Fruit fly (Drosophila melanogaster): ENCODE data around the gene Kif19A.

Kif19A gene

dm6 chr3R:14125479-14126121 lies 7.3 kb upstream of the Kif19A start, which contains the start of the genes 140up and Polr2B (continued):
- TF ChIP-seq scrt (GFP tag; optimal IDR thresholded peaks at IDR 0.05) (peak; percentile 77), CG10267 (tag; optimal IDR thresholded peaks at IDR 0.05) (peak; percentile 100), her (GFP tag; optimal IDR thresholded peaks at IDR 0.05) (peak; percentile 38), Dbx (GFP tag; IDR thresholded peaks at IDR 0.05) (peak; percentile 97), Kr (GFP tag; optimal IDR thresholded peaks at IDR 0.05) (no peak), CG11456 (GFP tag; IDR thresholded peaks at IDR 0.05) (peak; percentile 94), ind (GFP tag; optimal IDR thresholded peaks at IDR 0.05) (peak; percentile 96), CG17359 (tag; optimal IDR thresholded peaks at IDR 0.05) (peak; percentile 93), pum (GFP tag; optimal IDR thresholded peaks at IDR 0.05) (peak; percentile 83), Eip74EF (GFP tag; optimal IDR thresholded peaks at IDR 0.05) (no peak), eyg (GFP tag; optimal IDR thresholded peaks at IDR 0.05) (peak; percentile 38), CG4820 (GFP tag; optimal IDR thresholded peaks at IDR 0.05) (peak; percentile 91), ci (GFP tag; IDR thresholded peaks at IDR 0.05) (peak; percentile 84), ato (GFP tag; IDR thresholded peaks at IDR 0.05; ENCODE audit: partially characterized antibody) (no peak), HLH54F (GFP tag; optimal IDR thresholded peaks at IDR 0.05) (peak; percentile 83), Dek (tag; optimal IDR thresholded peaks at IDR 0.05) (peak; percentile 90), pros (GFP tag; optimal IDR thresholded peaks at IDR 0.05) (no peak), slp2 (GFP tag; optimal IDR thresholded peaks at IDR 0.05) (peak; percentile 29), CG14667 (GFP tag; IDR thresholded peaks at IDR 0.05) (peak; percentile 86), CG5245 (GFP tag; optimal IDR thresholded peaks at IDR 0.05) (peak; percentile 83), sens (GFP tag) (peak; percentile 95), tgo (GFP tag; IDR thresholded peaks at IDR 0.05) (peak; percentile 95), lab (GFP tag; optimal IDR thresholded peaks at IDR 0.05) (peak; percentile 95), CG2116 (GFP tag; optimal IDR thresholded peaks at IDR 0.05) (peak; percentile 76), dpn (GFP tag; optimal IDR thresholded peaks at IDR 0.05) (peak; percentile 83 to 95), zfh2 (GFP tag; optimal IDR thresholded peaks at IDR 0.05) (peak; percentile 88), exex (tag; optimal IDR thresholded peaks at IDR 0.05) (peak; percentile 73), BtbVII (GFP tag; optimal IDR thresholded peaks at IDR 0.05) (peak; percentile 88), CG1602 (GFP tag; optimal IDR thresholded peaks at IDR 0.05) (peak; percentile 94), CG18011 (GFP tag; optimal IDR thresholded peaks at IDR 0.05) (peak; percentile 83), CG7745 (tag; optimal IDR thresholded peaks at IDR 0.05) (no peak), bsh (GFP tag; optimal IDR thresholded peaks at IDR 0.05) (peak in 1 of 2 experiments; percentile 93), Drgx (GFP tag; IDR thresholded peaks at IDR 0.05) (peak; percentile 83), CG14014 (GFP tag; IDR thresholded peaks at IDR 0.05) (peak; percentile 88), Atf6 (GFP tag; IDR thresholded peaks at IDR 0.05) (peak; percentile 91), Antp (GFP tag; optimal IDR thresholded peaks at IDR 0.05) (peak; percentile 87), schlank (tag; optimal IDR thresholded peaks at IDR 0.05) (peak; percentile 74), nerfin-1 (tag; optimal IDR thresholded peaks at IDR 0.05) (peak; percentile 90), crc (GFP tag; optimal IDR thresholded peaks at IDR 0.05) (peak; percentile 53), E2f2 (GFP tag; IDR thresholded peaks at IDR 0.05) (peak; percentile 70), TFAM (GFP tag; optimal IDR thresholded peaks at IDR 0.05) (peak; percentile 19), chif (GFP tag; optimal IDR thresholded peaks at IDR 0.05) (peak; percentile 60 to 76), CG4617 (GFP tag; optimal IDR thresholded peaks at IDR 0.05; ENCODE audit: borderline replicate concordance) (peak; percentile 96), Mrtf (GFP tag; IDR thresholded peaks at IDR 0.05) (peak; percentile 88), ERR (GFP tag; optimal IDR thresholded peaks at IDR 0.05) (peak; percentile 22), CG11560 (tag; IDR thresholded peaks at IDR 0.05) (peak; percentile 83), salm (tag; optimal IDR thresholded peaks at IDR 0.05) (peak; percentile 78), fru (optimal IDR thresholded peaks at IDR 0.05) (no peak), CG7928 (GFP tag; optimal IDR thresholded peaks at IDR 0.05) (peak; percentile 66), CG11247 (GFP tag; IDR thresholded peaks at IDR 0.05) (peak; percentile 91)
